Worm (Caenorhabditis elegans) whole organism, L2 larva: ENCODE results near the gene F42A10.5.

Source experiments
- Y55F3AM.14 ChIP-seq: fragments of 200-800 bp; sonication (Bioruptor generic); optimal IDR thresholded peaks from 2 replicates; lab custom pipeline; 2018; ENCODE audit warnings: mild to moderate bottlenecking, missing genetic modification characterization, missing compliant biosample characterization
- ceh-82 ChIP-seq: fragments of 150-350 bp; optimal IDR thresholded peaks from 2 replicates; lab custom pipeline; 2014; ENCODE audit warnings: missing biosample characterization, missing genetic modification characterization
- elt-3 ChIP-seq: sonication (generic microtip); optimal IDR thresholded peaks from 2 replicates; lab custom pipeline; 2017; ENCODE audit warnings: missing biosample characterization, missing genetic modification characterization
- lin-13 ChIP-seq: fragments of 150-350 bp; optimal IDR thresholded peaks from 2 replicates; lab custom pipeline; 2014; ENCODE audit warnings: missing biosample characterization, missing genetic modification reagents, missing genetic modification characterization
- lsy-2 ChIP-seq, 2 experiments: fragments of 150-350 bp in 1 of 2; sonication (generic microtip) in 1 of 2; optimal IDR thresholded peaks; 2 replicates each; lab custom pipeline; 2014 to 2017; ENCODE audit warnings: missing biosample characterization in 2 of 2, missing genetic modification characterization in 2 of 2
- mdl-1 ChIP-seq, 2 experiments: fragments of 150-350 bp in 1 of 2; sonication (generic microtip) in 1 of 2; optimal IDR thresholded peaks; 2 replicates each; lab custom pipeline; 2017; ENCODE audit warnings: missing biosample characterization in 2 of 2, missing genetic modification characterization in 2 of 2
- nhr-12 ChIP-seq: fragments of 150-350 bp; optimal IDR thresholded peaks from 2 replicates; lab custom pipeline; 2014; ENCODE audit warnings: missing biosample characterization, missing genetic modification characterization
- nhr-237 ChIP-seq: fragments of 150-350 bp; optimal IDR thresholded peaks from 2 replicates; lab custom pipeline; 2014; ENCODE audit warnings: missing biosample characterization, missing genetic modification characterization
- nhr-6 ChIP-seq: fragments of 150-350 bp; optimal IDR thresholded peaks from 2 replicates; lab custom pipeline; 2014; ENCODE audit warnings: missing biosample characterization, missing genetic modification characterization
- unc-39 ChIP-seq: fragments of 150-350 bp; optimal IDR thresholded peaks from 2 replicates; lab custom pipeline; 2014; ENCODE audit warnings: missing biosample characterization, missing genetic modification characterization
- unc-62 ChIP-seq: fragments of 150-350 bp; optimal IDR thresholded peaks from 2 replicates; lab custom pipeline; 2014; ENCODE audit warnings: missing biosample characterization, missing genetic modification reagents, missing genetic modification characterization

DNA sequence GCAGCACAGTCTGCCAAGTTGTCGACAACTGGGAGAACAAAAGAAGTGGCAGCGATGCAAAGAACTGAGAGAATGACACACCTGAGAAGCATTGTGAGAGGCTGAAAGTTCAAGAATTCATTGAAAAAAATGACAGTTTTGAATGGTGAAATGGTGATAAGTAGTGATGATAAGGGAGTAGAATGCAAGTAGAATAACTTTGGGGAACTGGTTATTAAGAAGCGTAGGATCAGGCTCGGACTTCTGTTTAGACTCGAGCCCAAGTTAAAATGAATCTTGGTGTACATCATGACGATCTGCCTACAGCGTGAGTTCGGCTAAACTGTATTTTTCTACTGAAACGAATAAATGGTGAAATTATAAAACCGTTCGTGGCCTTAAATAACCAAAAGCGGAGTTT is 5.3 kb upstream of the F42A10.5 start, which contains the start of gene F42A10.7:
- TF ChIP-seq ceh-82, result no peak
- no peak for TF ChIP-seq mdl-1 (tag; optimal IDR thresholded peaks at IDR 0.05; lab: Kevin White, UChicago)
- no peak for TF ChIP-seq Y55F3AM.14 (GFP tag; lab: Kevin White, UChicago)
- no peak for TF ChIP-seq nhr-6 (tag; lab: Kevin White, UChicago)
- TF ChIP-seq nhr-12 (tag; lab: Kevin White, UChicago), result no peak
- TF ChIP-seq lsy-2 (tag; optimal IDR thresholded peaks at IDR 0.05; lab: Kevin White, UChicago), result no peak
- TF ChIP-seq unc-62 (GFP tag; lab: Kevin White, UChicago), result no peak
- TF ChIP-seq unc-39 (tag; lab: Kevin White, UChicago), result no peak
- TF ChIP-seq elt-3 (tag; lab: Kevin White, UChicago), result no peak
- TF ChIP-seq lin-13 (GFP tag; lab: Kevin White, UChicago), result no peak
- TF ChIP-seq nhr-237, result no peak
